Worm (Caenorhabditis elegans): Measurements from ENCODE around the gene nuo-5.

ce11 chrV:2697693-2698092, 1.1 kb upstream of the nuo-5 start:
- TF ChIP-seq mep-1 (tag; optimal IDR thresholded peaks at IDR 0.05) (no peak), snpc-4 (tag; optimal IDR thresholded peaks at IDR 0.05) (no peak), unc-62 (GFP tag; optimal IDR thresholded peaks at IDR 0.05) (no peak), pha-4 (tag; optimal IDR thresholded peaks at IDR 0.05) (no peak), elt-1 (tag; optimal IDR thresholded peaks at IDR 0.05; ENCODE audit: borderline replicate concordance, insufficient read depth) (no peak), nhr-28 (tag; optimal IDR thresholded peaks at IDR 0.05) (no peak), lin-32 (GFP tag; optimal IDR thresholded peaks at IDR 0.05) (no peak), lin-13 (tag; optimal IDR thresholded peaks at IDR 0.05) (no peak), ceh-83 (GFP tag; optimal IDR thresholded peaks at IDR 0.05) (no peak), nhr-237 (tag; optimal IDR thresholded peaks at IDR 0.05) (no peak), elt-3 (tag; optimal IDR thresholded peaks at IDR 0.05) (no peak), nhr-2 (tag; optimal IDR thresholded peaks at IDR 0.05) (no peak)
